Fruit fly (Drosophila melanogaster) whole organism, prepupa: Measurements from ENCODE around the gene Cul6.
A peak's percentile ranks its signal among the peaks of the same experiment; 100 is the strongest.

Experiments
- CG6276 ChIP-seq: fragments of 200-800 bp; sonication (Bioruptor generic); optimal IDR thresholded peaks from 2 replicates; lab custom pipeline; 2017; ENCODE audit warnings: missing biosample characterization, mild to moderate bottlenecking, missing genetic modification characterization
- CG6854 ChIP-seq: fragments of 200-800 bp; sonication (Bioruptor generic); optimal IDR thresholded peaks from 2 replicates; lab custom pipeline; 2017; ENCODE audit warnings: missing biosample characterization, mild to moderate bottlenecking, missing genetic modification characterization
- CG8319 ChIP-seq: fragments of 200-800 bp; sonication (Bioruptor generic); optimal IDR thresholded peaks from 3 replicates; lab custom pipeline; 2016; ENCODE audit warnings: missing biosample characterization, missing genetic modification characterization
- Ets96B ChIP-seq: fragments of 200-800 bp; optimal IDR thresholded peaks from 2 replicates; lab custom pipeline; 2019; ENCODE audit warnings: missing biosample characterization, mild to moderate bottlenecking, missing genetic modification characterization, moderate library complexity
- Hr38 ChIP-seq: sonication (Bioruptor generic); optimal IDR thresholded peaks from 2 replicates; lab custom pipeline; 2016; ENCODE audit warnings: missing biosample characterization, missing genetic modification characterization
- Hr39 ChIP-seq: fragments of 200-800 bp; sonication (Bioruptor generic); optimal IDR thresholded peaks from 2 replicates; lab custom pipeline; 2016; ENCODE audit warnings: missing biosample characterization, missing genetic modification characterization
- Sox14 ChIP-seq: fragments of 200-800 bp; sonication (Bioruptor generic); optimal IDR thresholded peaks from 3 replicates; lab custom pipeline; 2016; ENCODE audit warnings: missing biosample characterization, missing genetic modification characterization
- fd85E ChIP-seq: fragments of 200-800 bp; sonication (Bioruptor generic); optimal IDR thresholded peaks from 3 replicates; lab custom pipeline; 2016; ENCODE audit warnings: missing biosample characterization, missing genetic modification characterization
- svp ChIP-seq: fragments of 200-800 bp; sonication (Bioruptor generic); peaks from one replicate; lab custom pipeline; 2016; ENCODE audit warnings: missing biosample characterization, missing genetic modification characterization

- TF ChIP-seq Hr39 (GFP tag; lab: Kevin White, UChicago) (peak; percentile 79), Hr38 (GFP tag; lab: Kevin White, UChicago) (no peak), svp (GFP tag; lab: Kevin White, UChicago) (peak; percentile 97), CG6854 (GFP tag; lab: Kevin White, UChicago) (no peak), Ets96B (tag; lab: Kevin White, UChicago) (no peak), fd85E (GFP tag; lab: Kevin White, UChicago) (no peak), Sox14 (GFP tag; lab: Kevin White, UChicago) (peak; percentile 53), CG8319 (GFP tag; lab: Kevin White, UChicago) (peak; percentile 43), CG6276 (no peak)
Measured at dm6 chr3L:13021727-13022126, 10.2 kb upstream of the Cul6 start.
